Fruit fly (Drosophila melanogaster): Measurements from ENCODE around the gene Ddx1.

The Ddx1 gene

dm6 chr3L:22266535-22266934 is 3.4 kb downstream of the Ddx1 start, which contains the start of gene CG11523 (continued):
- TF ChIP-seq CG13624 (GFP tag; optimal IDR thresholded peaks at IDR 0.05) (peak; percentile 22), kay (GFP tag; optimal IDR thresholded peaks at IDR 0.05) (peak; percentile 6), Dref (GFP tag; IDR thresholded peaks at IDR 0.05) (peak; percentile 42), abd-A (tag; optimal IDR thresholded peaks at IDR 0.05) (no peak), CG12299 (tag; optimal IDR thresholded peaks at IDR 0.05) (no peak), hbn (GFP tag; IDR thresholded peaks at IDR 0.05; ENCODE audit: partially characterized antibody) (0 out of 2 replicates have a peak, but pooled peaks have one; percentile 18), CG31441 (GFP tag; IDR thresholded peaks at IDR 0.05) (0 out of 2 replicates have a peak, but pooled peaks have one; percentile 14), phol (tag; optimal IDR thresholded peaks at IDR 0.05) (peak; percentile 62), zfh2 (GFP tag; optimal IDR thresholded peaks at IDR 0.05) (peak; percentile 26), CG17186 (GFP tag; optimal IDR thresholded peaks at IDR 0.05) (peak; percentile 22), bbx (GFP tag; IDR thresholded peaks at IDR 0.05; ENCODE audit: partially characterized antibody) (peak; percentile 50), row (GFP tag; IDR thresholded peaks at IDR 0.05) (peak; percentile 74), CG10565 (GFP tag; optimal IDR thresholded peaks at IDR 0.05) (no peak), kni (GFP tag; optimal IDR thresholded peaks at IDR 0.05) (peak; percentile 71), exex (tag; optimal IDR thresholded peaks at IDR 0.05) (peak; percentile 2), schlank (tag; optimal IDR thresholded peaks at IDR 0.05) (no peak), mam (GFP tag; optimal IDR thresholded peaks at IDR 0.05) (peak; percentile 39), Atf6 (GFP tag; IDR thresholded peaks at IDR 0.05) (0 out of 2 replicates have a peak, but pooled peaks have one; percentile 11), HmgD (GFP tag; optimal IDR thresholded peaks at IDR 0.05) (peak; percentile 11), her (GFP tag; optimal IDR thresholded peaks at IDR 0.05) (peak; percentile 19), chm (GFP tag; IDR thresholded peaks at IDR 0.05) (no peak), gsb (GFP tag; IDR thresholded peaks at IDR 0.05) (no peak), CG13287 (GFP tag; IDR thresholded peaks at IDR 0.05; ENCODE audit: partially characterized antibody) (peak; percentile 38; the same call in 1 of the 2 replicates), D19A (tag; optimal IDR thresholded peaks at IDR 0.05) (peak; percentile 5), CG12391 (tag; optimal IDR thresholded peaks at IDR 0.05) (peak; percentile 16), ac (GFP tag; optimal IDR thresholded peaks at IDR 0.05) (peak; percentile 27), twi (tag; optimal IDR thresholded peaks at IDR 0.05) (peak; percentile 95), gro (GFP tag; optimal IDR thresholded peaks at IDR 0.05) (peak; percentile 31), CG17829 (tag; optimal IDR thresholded peaks at IDR 0.05) (peak; percentile 49), CG5180 (GFP tag; optimal IDR thresholded peaks at IDR 0.05) (peak; percentile 6), MTF-1 (GFP tag; optimal IDR thresholded peaks at IDR 0.05; ENCODE audit: borderline replicate concordance) (peak; percentile 12), stwl (tag; optimal IDR thresholded peaks at IDR 0.05) (peak; percentile 5), CG3995 (GFP tag; optimal IDR thresholded peaks at IDR 0.05) (peak; percentile 88), gfzf (GFP tag; optimal IDR thresholded peaks at IDR 0.05) (peak; percentile 77), Bgb (GFP tag; IDR thresholded peaks at IDR 0.05; ENCODE audit: partially characterized antibody) (peak; percentile 42), crp (GFP tag; optimal IDR thresholded peaks at IDR 0.05) (peak in 1 of 2 experiments; percentile 86), CG14710 (tag; optimal IDR thresholded peaks at IDR 0.05) (peak; percentile 1), slbo (GFP tag; IDR thresholded peaks at IDR 0.05) (0 out of 2 replicates have a peak, but pooled peaks have one; percentile 13), dm (GFP tag; optimal IDR thresholded peaks at IDR 0.05) (peak; percentile 57), CG6689 (GFP tag; IDR thresholded peaks at IDR 0.05) (0 out of 2 replicates have a peak, but pooled peaks have one; percentile 5), repo (GFP tag; optimal IDR thresholded peaks at IDR 0.05) (no peak), CG2202 (tag; optimal IDR thresholded peaks at IDR 0.05) (no peak), CG10147 (GFP tag; optimal IDR thresholded peaks at IDR 0.05) (peak; percentile 3), CG16779 (GFP tag; IDR thresholded peaks at IDR 0.05) (no peak), CG1024 (GFP tag; IDR thresholded peaks at IDR 0.05) (no peak), CG1603 (tag; optimal IDR thresholded peaks at IDR 0.05) (peak; percentile 74), CoRest (tag; optimal IDR thresholded peaks at IDR 0.05) (peak; percentile 34), CG30020 (tag; optimal IDR thresholded peaks at IDR 0.05) (peak; percentile 9), grau (tag; optimal IDR thresholded peaks at IDR 0.05) (peak; percentile 30)
